Worm (Caenorhabditis elegans) whole organism, early embryonic: ENCODE results near the gene F17C11.12.

ENCODE experiments used
- ceh-13 ChIP-seq: fragments of 200-800 bp; sonication (Bioruptor generic); optimal IDR thresholded peaks from 2 replicates; lab custom pipeline; 2018; ENCODE audit warnings: mild to moderate bottlenecking, missing genetic modification characterization, missing compliant biosample characterization
- hmg-4 ChIP-seq: fragments of 200-800 bp; sonication (Bioruptor generic); optimal IDR thresholded peaks from 2 replicates; lab custom pipeline; 2018; ENCODE audit warnings: mild to moderate bottlenecking, missing genetic modification characterization, missing compliant biosample characterization
- pes-1 ChIP-seq: fragments of 200-800 bp; sonication (Bioruptor generic); IDR thresholded peaks from 2 replicates; pipeline ENCODE4 v1.3.6; 2022; ENCODE audit warnings: missing genetic modification reagents, missing genetic modification characterization, missing compliant biosample characterization

DNA sequence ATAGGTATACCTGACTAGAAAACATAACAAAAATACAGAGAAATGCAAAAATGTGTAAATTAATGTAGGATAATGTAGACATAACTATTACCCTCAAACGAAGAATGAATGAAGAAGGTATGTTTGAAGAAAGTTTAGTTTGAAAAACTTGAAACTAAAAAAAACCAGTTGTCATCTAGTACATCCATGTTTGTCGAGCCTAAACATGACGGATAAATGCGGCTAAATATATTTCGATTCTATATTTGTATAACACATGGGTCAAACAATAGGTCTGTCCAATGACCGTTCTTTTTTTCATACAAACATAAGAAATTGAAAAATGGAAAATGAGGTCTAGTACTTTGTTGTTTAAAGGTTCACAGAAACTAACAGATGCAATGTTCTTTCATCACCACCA, 33.4 kb upstream of the F17C11.12 start, which contains the start of gene F17C11.22:
- TF ChIP-seq pes-1 (GFP tag; lab: Robert Waterston, UW): no peak
- TF ChIP-seq ceh-13 (GFP tag; lab: Kevin White, UChicago): no peak
- TF ChIP-seq hmg-4 (GFP tag; lab: Kevin White, UChicago): no peak
